Worm (Caenorhabditis elegans) whole organism, young adult: ENCODE measurements around the gene K07F5.7.

Experiments used
- F49E8.2 ChIP-seq: sonication (generic microtip); optimal IDR thresholded peaks from 3 replicates; lab custom pipeline; 2017; ENCODE audit warnings: missing genetic modification characterization, mild to moderate bottlenecking, missing compliant biosample characterization, antibody characterized with exemption, moderate library complexity; ENCODE audit not compliant: insufficient read depth
- F55B11.4 ChIP-seq: sonication (generic microtip); optimal IDR thresholded peaks from 2 replicates; lab custom pipeline; 2016; ENCODE audit warnings: missing compliant biosample characterization, missing genetic modification characterization, borderline replicate concordance; ENCODE audit not compliant: insufficient read depth
- Y53F4B.3 ChIP-seq: fragments of 200-800 bp; sonication (Bioruptor generic); IDR thresholded peaks from 2 replicates; pipeline ENCODE4 v1.3.6; 2022; ENCODE audit warnings: missing genetic modification reagents, missing genetic modification characterization, missing compliant biosample characterization
- ama-1 ChIP-seq, 3 experiments: fragments of 150-350 bp in 1 of 3; sonication (generic microtip) in 2 of 3; optimal IDR thresholded peaks; 2 replicates each; lab custom pipeline; 2014 to 2018; ENCODE audit warnings: missing biosample characterization in 2 of 3, missing genetic modification characterization in 2 of 3, missing genetic modification reagents in 2 of 3
- chd-7 ChIP-seq: sonication (generic microtip); optimal IDR thresholded peaks from 2 replicates; lab custom pipeline; 2016; ENCODE audit warnings: mild to moderate bottlenecking, missing genetic modification characterization, moderate library complexity, missing compliant biosample characterization
- ets-4 ChIP-seq: fragments of 200-800 bp; sonication (Bioruptor generic); optimal IDR thresholded peaks from 2 replicates; lab custom pipeline; 2018; ENCODE audit warnings: mild to moderate bottlenecking, missing genetic modification characterization, missing compliant biosample characterization
- fkh-3 ChIP-seq: sonication (generic microtip); optimal IDR thresholded peaks from 2 replicates; lab custom pipeline; 2016; ENCODE audit warnings: mild to moderate bottlenecking, missing genetic modification characterization, missing compliant biosample characterization
- hsf-1 ChIP-seq: fragments of 200-800 bp; sonication (Bioruptor generic); IDR thresholded peaks from 2 replicates; pipeline ENCODE4 v1.3.6; 2022; ENCODE audit warnings: missing genetic modification reagents, missing genetic modification characterization, missing compliant biosample characterization
- pha-4 ChIP-seq: fragments of 150-350 bp; sonication (generic microtip); optimal IDR thresholded peaks from 2 replicates; lab custom pipeline; 2014; ENCODE audit warnings: missing biosample characterization, missing genetic modification reagents, missing genetic modification characterization
- snpc-4 ChIP-seq, 5 experiments: fragments of 150-350 bp in 1 of 5; sonication (generic microtip) in 4 of 5; optimal IDR thresholded peaks; 2 replicates each; lab custom pipeline; 2014 to 2018; ENCODE audit warnings: missing genetic modification characterization in 5 of 5, missing biosample characterization in 3 of 5, antibody characterized with exemption in 2 of 5, mild to moderate bottlenecking in 2 of 5, missing compliant biosample characterization in 2 of 5, missing genotype in 2 of 5, moderate library complexity in 2 of 5, missing genetic modification reagents in 1 of 5
- unc-62 ChIP-seq: fragments of 150-350 bp; optimal IDR thresholded peaks from 2 replicates; lab custom pipeline; 2014; ENCODE audit warnings: missing biosample characterization, missing genetic modification reagents, missing genetic modification characterization
- ztf-6 ChIP-seq: fragments of 200-800 bp; sonication (Bioruptor generic); IDR thresholded peaks from 2 replicates; pipeline ENCODE4 v1.3.6; 2022; ENCODE audit warnings: missing genetic modification reagents, missing genetic modification characterization, missing compliant biosample characterization

DNA sequence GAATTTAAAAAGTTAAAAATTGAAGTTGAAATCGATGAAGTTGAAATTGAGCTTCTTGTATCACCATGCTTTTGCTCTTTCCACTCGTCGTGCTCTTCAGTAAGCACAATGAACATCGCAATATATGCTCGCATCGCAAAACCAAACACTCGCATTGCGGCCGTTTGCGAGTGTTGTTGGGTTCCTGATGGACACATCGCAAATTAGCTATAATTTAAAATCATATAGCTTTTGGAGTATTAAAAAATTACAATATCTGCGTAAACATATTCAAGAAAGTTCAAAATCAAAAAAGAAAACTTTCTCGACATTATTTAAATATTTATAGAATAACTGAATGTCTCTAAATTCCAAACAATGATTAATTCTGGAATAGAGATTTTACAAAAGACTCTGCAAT, 5.9 kb downstream of the K07F5.7 start, which contains the start of gene K07F5.17:
- TF ChIP-seq pha-4 (tag; lab: Kevin White, UChicago) (no peak), F55B11.4 (tag; lab: Kevin White, UChicago) (no peak), F49E8.2 (tag; lab: Kevin White, UChicago) (no peak), snpc-4 (GFP tag; optimal IDR thresholded peaks at IDR 0.05; lab: Kevin White, UChicago) (no peak), snpc-4 (tag; optimal IDR thresholded peaks at IDR 0.05; lab: Kevin White, UChicago) (no peak), hsf-1 (GFP tag; lab: Robert Waterston, UW) (no peak), ama-1 (optimal IDR thresholded peaks at IDR 0.05; lab: Kevin White, UChicago) (no peak), ama-1 (GFP tag; optimal IDR thresholded peaks at IDR 0.05; lab: Kevin White, UChicago) (no peak), chd-7 (tag; lab: Kevin White, UChicago) (no peak), ztf-6 (GFP tag; lab: Robert Waterston, UW) (no peak), unc-62 (GFP tag; lab: Kevin White, UChicago) (no peak), fkh-3 (tag; lab: Kevin White, UChicago) (no peak), Y53F4B.3 (no peak), ets-4 (GFP tag; lab: Kevin White, UChicago) (no peak)
